Worm (Caenorhabditis elegans): Measurements from ENCODE around the gene srx-36.

ce11 chrV:7133963-7134362, 3.1 kb upstream of the srx-36 start, which contains the start of gene F10D2.16:
- TF ChIP-seq K02D7.2 (tag; optimal IDR thresholded peaks at IDR 0.05) = no peak
- TF ChIP-seq tbx-7 (tag; optimal IDR thresholded peaks at IDR 0.05) = no peak

Measured in whole organism, late embryonic.